Fruit fly (Drosophila melanogaster): ENCODE results near the gene OXA1L.

Gene OXA1L

dm6 chr3L:10837869-10838783 lies 48.1 kb downstream of the OXA1L start (continued):
- no peak for TF ChIP-seq Usf (GFP tag; optimal IDR thresholded peaks at IDR 0.05)
- peak; percentile 47 for TF ChIP-seq Fer3 (tag; optimal IDR thresholded peaks at IDR 0.05)
- peak; percentile 54 for TF ChIP-seq Six4 (GFP tag; optimal IDR thresholded peaks at IDR 0.05)
- peak; percentile 77 for TF ChIP-seq CG18599 (GFP tag; optimal IDR thresholded peaks at IDR 0.05)
- TF ChIP-seq sug (tag; optimal IDR thresholded peaks at IDR 0.05) = peak; percentile 6
- peak; percentile 37 for TF ChIP-seq sens-2 (GFP tag; IDR thresholded peaks at IDR 0.05)
- TF ChIP-seq CG11398 (GFP tag; optimal IDR thresholded peaks at IDR 0.05) = no peak
- peak; percentile 55 for TF ChIP-seq CG9932 (GFP tag; IDR thresholded peaks at IDR 0.05)
- TF ChIP-seq CG1647 (GFP tag; optimal IDR thresholded peaks at IDR 0.05) = peak; percentile 60
- peak; percentile 77 for TF ChIP-seq CG11504 (tag; optimal IDR thresholded peaks at IDR 0.05)
- peak; percentile 72; the same call in 1 of the 2 replicates for TF ChIP-seq seq (GFP tag; IDR thresholded peaks at IDR 0.05)
- TF ChIP-seq Elba2 (GFP tag; optimal IDR thresholded peaks at IDR 0.05) = no peak
- TF ChIP-seq grau (tag; optimal IDR thresholded peaks at IDR 0.05) = peak; percentile 60
- TF ChIP-seq CrebB (tag; optimal IDR thresholded peaks at IDR 0.05) = no peak
- TF ChIP-seq ssp (GFP tag; IDR thresholded peaks at IDR 0.05) = peak; percentile 49; the same call in 1 of the 2 replicates
- TF ChIP-seq CG4730 (GFP tag; IDR thresholded peaks at IDR 0.05) = peak; percentile 68
- peak; percentile 58 for TF ChIP-seq cwo (GFP tag; optimal IDR thresholded peaks at IDR 0.05)
- peak; percentile 71; the same call in 2 of the 3 replicates for TF ChIP-seq CG11456 (GFP tag; IDR thresholded peaks at IDR 0.05)
- TF ChIP-seq z (GFP tag; IDR thresholded peaks at IDR 0.05) = no peak
- peak; percentile 58; the same call in 1 of the 2 replicates for TF ChIP-seq ranshi (GFP tag; IDR thresholded peaks at IDR 0.05)
- peak; percentile 60 for TF ChIP-seq CG1792 (GFP tag; optimal IDR thresholded peaks at IDR 0.05)
- TF ChIP-seq tll (GFP tag; optimal IDR thresholded peaks at IDR 0.05) = no peak
- TF ChIP-seq sna (GFP tag; IDR thresholded peaks at IDR 0.05; ENCODE audit: partially characterized antibody) = no peak
- TF ChIP-seq Rfx (GFP tag; IDR thresholded peaks at IDR 0.05) = peak; percentile 69
- TF ChIP-seq CG2678 (tag; optimal IDR thresholded peaks at IDR 0.05) = peak; percentile 72
- TF ChIP-seq unc-4 (GFP tag; IDR thresholded peaks at IDR 0.05; ENCODE audit: partially characterized antibody) = no peak
- TF ChIP-seq CG3838 (GFP tag; optimal IDR thresholded peaks at IDR 0.05) = peak; percentile 10
- peak; percentile 34 for TF ChIP-seq gcm (GFP tag; optimal IDR thresholded peaks at IDR 0.05)
- TF ChIP-seq Ravus (GFP tag; IDR thresholded peaks at IDR 0.05) = no peak; the same call in 1 of the 2 replicates
- peak; percentile 60 for TF ChIP-seq tap (tag; optimal IDR thresholded peaks at IDR 0.05)
- peak; percentile 30 for TF ChIP-seq fu2 (GFP tag; optimal IDR thresholded peaks at IDR 0.05)
- TF ChIP-seq esg (GFP tag; conservative IDR thresholded peaks at IDR 0.05) = peak; percentile 79
- no peak for TF ChIP-seq CG4328 (GFP tag; optimal IDR thresholded peaks at IDR 0.05)
- TF ChIP-seq CG9797 (GFP tag; optimal IDR thresholded peaks at IDR 0.05) = no peak
- peak; percentile 29 for TF ChIP-seq oc (tag; optimal IDR thresholded peaks at IDR 0.05)
- TF ChIP-seq sens (GFP tag) = peak; percentile 91
- peak; percentile 66 for TF ChIP-seq CG7556 (GFP tag; optimal IDR thresholded peaks at IDR 0.05)
- peak; percentile 43 for TF ChIP-seq Spps (tag; optimal IDR thresholded peaks at IDR 0.05)
- TF ChIP-seq CG9876 (GFP tag; optimal IDR thresholded peaks at IDR 0.05) = no peak
- no peak for TF ChIP-seq CG34224 (GFP tag; IDR thresholded peaks at IDR 0.05; ENCODE audit: partially characterized antibody)
- peak; percentile 65; the same call in 1 of the 3 replicates for TF ChIP-seq zfh1 (GFP tag; IDR thresholded peaks at IDR 0.05)
- TF ChIP-seq Oli (tag; optimal IDR thresholded peaks at IDR 0.05) = peak; percentile 67
- TF ChIP-seq org-1 (GFP tag; optimal IDR thresholded peaks at IDR 0.05) = peak; percentile 36
- no peak for TF ChIP-seq CG14965 (GFP tag; optimal IDR thresholded peaks at IDR 0.05; ENCODE audit: borderline replicate concordance)
- peak; percentile 70; the same call in 2 of the 3 replicates for TF ChIP-seq ase (GFP tag; IDR thresholded peaks at IDR 0.05)
- TF ChIP-seq dmrt99B (tag; optimal IDR thresholded peaks at IDR 0.05) = peak; percentile 81
- no peak for TF ChIP-seq HmgZ (tag; optimal IDR thresholded peaks at IDR 0.05)
- TF ChIP-seq hbn (GFP tag; IDR thresholded peaks at IDR 0.05; ENCODE audit: partially characterized antibody) = no peak
